Worm (Caenorhabditis elegans) whole organism, L3 larva: ENCODE data around the gene C43D7.8.
"Not testable (repeated sequence)": the region's sequence is repeated elsewhere in the genome, so short reads cannot be mapped to it uniquely, and the experiment has no call there.

Experiments
- aly-2 ChIP-seq: fragments of 150-350 bp; optimal IDR thresholded peaks from 2 replicates; lab custom pipeline; 2014; ENCODE audit warnings: missing biosample characterization, missing genetic modification characterization
- ama-1 ChIP-seq: fragments of 150-350 bp; optimal IDR thresholded peaks from 2 replicates; lab custom pipeline; 2018
- ceh-16 ChIP-seq: sonication (generic microtip); optimal IDR thresholded peaks from 2 replicates; lab custom pipeline; 2017; ENCODE audit warnings: missing biosample characterization, missing genetic modification characterization
- ceh-28 ChIP-seq: fragments of 150-350 bp; optimal IDR thresholded peaks from 2 replicates; lab custom pipeline; 2014; ENCODE audit warnings: missing biosample characterization, missing genetic modification reagents, missing genetic modification characterization
- ceh-82 ChIP-seq: fragments of 150-350 bp; optimal IDR thresholded peaks from 2 replicates; lab custom pipeline; 2014; ENCODE audit warnings: missing biosample characterization, missing genetic modification characterization
- ceh-9 ChIP-seq: sonication (generic microtip); optimal IDR thresholded peaks from 2 replicates; lab custom pipeline; 2018; ENCODE audit warnings: missing biosample characterization, missing genetic modification characterization
- daf-12 ChIP-seq: fragments of 150-350 bp; optimal IDR thresholded peaks from 2 replicates; lab custom pipeline; 2014; ENCODE audit warnings: missing biosample characterization, missing genetic modification reagents, missing genetic modification characterization
- egl-5 ChIP-seq: fragments of 150-350 bp; optimal IDR thresholded peaks from 2 replicates; lab custom pipeline; 2017; ENCODE audit warnings: missing biosample characterization, missing genetic modification reagents, missing genetic modification characterization, inconsistent platforms
- elt-1 ChIP-seq: fragments of 150-350 bp; optimal IDR thresholded peaks from 2 replicates; lab custom pipeline; 2014; ENCODE audit warnings: missing biosample characterization, missing genetic modification characterization
- elt-2 ChIP-seq: sonication (generic microtip); optimal IDR thresholded peaks from 2 replicates; lab custom pipeline; 2016; ENCODE audit warnings: missing genetic modification reagents, mild to moderate bottlenecking, missing genetic modification characterization, missing compliant biosample characterization
- eor-1 ChIP-seq, 2 experiments: fragments of 150-350 bp; optimal IDR thresholded peaks; 2 replicates each; lab custom pipeline; 2014 to 2018; ENCODE audit warnings: missing biosample characterization in 2 of 2, missing genetic modification characterization in 2 of 2
- fkh-10 ChIP-seq: sonication (generic microtip); optimal IDR thresholded peaks from 2 replicates; lab custom pipeline; 2017; ENCODE audit warnings: missing biosample characterization, missing genetic modification reagents, missing genetic modification characterization
- fkh-2 ChIP-seq: fragments of 150-350 bp; optimal IDR thresholded peaks from 2 replicates; lab custom pipeline; 2014; ENCODE audit warnings: missing biosample characterization, missing genetic modification reagents, missing genetic modification characterization
- fos-1 ChIP-seq: fragments of 150-350 bp; optimal IDR thresholded peaks from 2 replicates; lab custom pipeline; 2014; ENCODE audit warnings: missing biosample characterization, missing genetic modification characterization
- hmg-11 ChIP-seq: sonication (generic microtip); optimal IDR thresholded peaks from 2 replicates; lab custom pipeline; 2016; ENCODE audit warnings: missing genetic modification characterization, missing compliant biosample characterization
- jun-1 ChIP-seq: fragments of 150-350 bp; optimal IDR thresholded peaks from 2 replicates; lab custom pipeline; 2014; ENCODE audit warnings: missing biosample characterization, missing genetic modification reagents, missing genetic modification characterization
- lin-15B ChIP-seq: fragments of 150-350 bp; optimal IDR thresholded peaks from 2 replicates; lab custom pipeline; 2014; ENCODE audit warnings: missing biosample characterization, missing genetic modification characterization
- lsy-12 ChIP-seq: sonication (generic microtip); optimal IDR thresholded peaks from 2 replicates; lab custom pipeline; 2016; ENCODE audit warnings: mild to moderate bottlenecking, missing genetic modification characterization, missing compliant biosample characterization
- mdl-1 ChIP-seq: fragments of 150-350 bp; optimal IDR thresholded peaks from 2 replicates; lab custom pipeline; 2014; ENCODE audit warnings: missing biosample characterization, missing genetic modification characterization
- nfya-1 ChIP-seq: sonication (generic microtip); optimal IDR thresholded peaks from 2 replicates; lab custom pipeline; 2017; ENCODE audit warnings: missing genetic modification characterization, mild to moderate bottlenecking, missing compliant biosample characterization, antibody characterized with exemption, moderate library complexity; ENCODE audit not compliant: insufficient read depth
- nhr-11 ChIP-seq: fragments of 150-350 bp; optimal IDR thresholded peaks from 2 replicates; lab custom pipeline; 2014; ENCODE audit warnings: missing biosample characterization, missing genetic modification characterization
- nhr-12 ChIP-seq: fragments of 150-350 bp; optimal IDR thresholded peaks from 2 replicates; lab custom pipeline; 2014; ENCODE audit warnings: missing biosample characterization, missing genetic modification characterization
- nhr-25 ChIP-seq: sonication (generic microtip); optimal IDR thresholded peaks from 2 replicates; lab custom pipeline; 2017; ENCODE audit warnings: missing biosample characterization, missing genetic modification characterization
- nhr-28 ChIP-seq: fragments of 150-350 bp; optimal IDR thresholded peaks from 2 replicates; lab custom pipeline; 2014; ENCODE audit warnings: missing biosample characterization, missing genetic modification characterization
- nhr-76 ChIP-seq: fragments of 150-350 bp; sonication (generic microtip); optimal IDR thresholded peaks from 5 replicates; lab custom pipeline; 2014; ENCODE audit warnings: missing biosample characterization, missing genetic modification characterization
- nhr-77 ChIP-seq: fragments of 150-350 bp; optimal IDR thresholded peaks from 2 replicates; lab custom pipeline; 2014; ENCODE audit warnings: missing biosample characterization, missing genetic modification characterization
- pqm-1 ChIP-seq: fragments of 150-350 bp; optimal IDR thresholded peaks from 2 replicates; lab custom pipeline; 2017; ENCODE audit warnings: missing biosample characterization, missing genetic modification characterization, inconsistent platforms
- sea-2 ChIP-seq: fragments of 150-350 bp; sonication (generic microtip); optimal IDR thresholded peaks from 4 replicates; lab custom pipeline; 2014; ENCODE audit warnings: missing biosample characterization, missing genetic modification reagents, missing genetic modification characterization
- skn-1 ChIP-seq: fragments of 150-350 bp; optimal IDR thresholded peaks from 2 replicates; lab custom pipeline; 2014; ENCODE audit warnings: missing biosample characterization, missing genetic modification characterization
- tbx-2 ChIP-seq: sonication (generic microtip); optimal IDR thresholded peaks from 2 replicates; lab custom pipeline; 2016; ENCODE audit warnings: mild to moderate bottlenecking, missing genetic modification characterization, missing compliant biosample characterization
- ztf-11 ChIP-seq: fragments of 150-350 bp; optimal IDR thresholded peaks from 2 replicates; lab custom pipeline; 2014; ENCODE audit warnings: missing biosample characterization, missing genetic modification characterization
- ztf-4 ChIP-seq: fragments of 150-350 bp; optimal IDR thresholded peaks from 2 replicates; lab custom pipeline; 2014; ENCODE audit warnings: missing biosample characterization, missing genetic modification characterization

C43D7.8 gene

DNA sequence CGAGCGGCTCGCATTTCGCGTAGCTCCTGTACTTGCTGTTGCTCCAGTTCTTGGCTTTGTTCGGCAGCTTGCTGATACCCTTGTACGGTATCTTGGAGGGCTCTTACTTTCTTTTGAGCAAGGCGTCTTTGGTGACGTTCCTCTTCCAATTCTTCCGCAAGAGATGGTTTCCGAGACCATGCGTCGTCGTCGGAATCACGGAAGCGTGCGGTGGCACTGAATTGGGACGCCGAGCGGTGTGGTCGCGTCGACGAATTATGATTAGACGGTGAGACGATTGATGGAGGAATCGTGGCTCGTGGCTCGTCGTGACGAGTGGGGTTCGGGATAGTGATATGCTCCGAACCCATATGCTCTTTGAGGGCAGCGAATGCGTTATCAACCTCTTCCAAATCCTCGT is 34.9 kb downstream of the C43D7.8 start:
- TF ChIP-seq elt-2 (tag; lab: Kevin White, UChicago) (no peak), ceh-9 (tag; lab: Kevin White, UChicago) (no peak)

ce11 chrV:19264148-19264547 is 47.1 kb downstream of the C43D7.8 start, which contains the start of gene F21D9.1:
Gene F21D9.1 (plus strand): TSS chrV:19264448.
- TF ChIP-seq tbx-2, ceh-16, lin-15B: not testable (repeated sequence)
- TF ChIP-seq, all 47 proteins: peak for 0; not testable (repeated sequence) for 47

DNA sequence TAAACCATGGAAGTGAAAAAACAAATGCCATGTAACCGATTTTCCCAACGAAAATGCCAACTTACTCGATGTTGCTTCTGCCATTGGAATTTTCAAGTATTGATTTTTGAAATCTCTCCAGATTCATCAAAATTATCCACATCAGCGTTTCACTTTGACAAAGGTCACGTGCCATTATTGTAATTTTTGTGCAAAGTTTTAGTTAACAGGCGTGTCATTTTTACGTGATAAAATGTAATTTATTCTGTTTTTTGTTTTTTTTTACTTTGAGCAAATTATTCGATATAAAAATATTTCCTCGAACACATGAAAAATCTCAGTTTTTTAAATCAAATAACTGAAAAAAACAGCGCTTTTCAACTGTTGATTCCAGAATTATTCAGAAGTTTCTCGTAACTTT is 48.9 kb downstream of the C43D7.8 start, which contains the start of gene F21D9.2:
F21D9.2 (minus strand) TSS at position 101 of the 400 bp plus-strand sequence.
- TF ChIP-seq ceh-28 (tag; lab: Kevin White, UChicago) = no peak
- no peak for TF ChIP-seq fos-1
- TF ChIP-seq sea-2 = no peak
- TF ChIP-seq eor-1 (tag; optimal IDR thresholded peaks at IDR 0.05; lab: Kevin White, UChicago) = no peak
- TF ChIP-seq mdl-1 (tag; lab: Kevin White, UChicago) = no peak
- no peak for TF ChIP-seq ceh-82 (tag; lab: Kevin White, UChicago)
- TF ChIP-seq pqm-1 (tag; lab: Kevin White, UChicago) = no peak
- TF ChIP-seq ztf-4 = no peak
- TF ChIP-seq nfya-1 (tag; lab: Kevin White, UChicago) = no peak
- TF ChIP-seq ama-1 (lab: Kevin White, UChicago) = no peak
- TF ChIP-seq aly-2 (tag; lab: Kevin White, UChicago) = no peak
- no peak for TF ChIP-seq nhr-76 (tag; lab: Kevin White, UChicago)
- TF ChIP-seq lin-15B = no peak
- no peak for TF ChIP-seq fkh-2 (tag; lab: Kevin White, UChicago)
- TF ChIP-seq, all 47 proteins: peak for 0

DNA sequence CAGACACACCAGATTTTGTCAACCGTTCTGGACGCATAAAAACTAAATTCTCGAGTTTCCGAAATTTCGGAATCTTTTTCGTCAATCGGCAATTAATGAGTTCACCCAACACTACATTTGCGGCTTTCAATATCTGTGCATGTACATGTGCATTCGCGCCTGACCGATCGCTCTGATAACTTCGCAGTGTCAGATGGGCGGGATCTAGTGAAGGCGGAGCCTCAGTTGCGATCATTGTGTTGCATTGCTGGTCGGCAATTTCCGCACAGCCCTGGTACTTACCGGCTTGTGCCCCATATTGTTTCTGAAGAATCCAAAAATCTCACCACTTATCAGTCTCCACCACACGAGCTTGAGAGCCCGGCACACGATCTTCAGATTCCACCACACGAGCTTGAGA is 50.6 kb downstream of the C43D7.8 start:
- no peak for TF ChIP-seq skn-1 (tag; lab: Kevin White, UChicago)
- no peak for TF ChIP-seq nhr-12
- TF ChIP-seq lsy-12 = no peak
- no peak for TF ChIP-seq ama-1 (lab: Kevin White, UChicago)
- no peak for TF ChIP-seq jun-1 (tag; lab: Kevin White, UChicago)
- TF ChIP-seq daf-12 = no peak
- no peak for TF ChIP-seq nhr-28 (tag; lab: Kevin White, UChicago)
- TF ChIP-seq lin-15B = no peak
- no peak for TF ChIP-seq nhr-77 (tag; lab: Kevin White, UChicago)
- TF ChIP-seq ztf-11 (tag; lab: Kevin White, UChicago) = no peak
- no peak for TF ChIP-seq nfya-1 (tag; lab: Kevin White, UChicago)
- TF ChIP-seq fkh-10 (GFP tag; lab: Kevin White, UChicago) = no peak
- no peak for TF ChIP-seq elt-1
- TF ChIP-seq pqm-1 (tag; lab: Kevin White, UChicago) = no peak
- no peak for TF ChIP-seq nhr-25 (tag; lab: Kevin White, UChicago)
- TF ChIP-seq egl-5 (tag; lab: Kevin White, UChicago) = no peak
- no peak for TF ChIP-seq nhr-11 (tag; lab: Kevin White, UChicago)
- no peak for TF ChIP-seq fkh-2 (tag; lab: Kevin White, UChicago)
- no peak for TF ChIP-seq hmg-11 (tag; lab: Kevin White, UChicago)
- no peak for TF ChIP-seq ceh-16
